Fruit fly (Drosophila melanogaster) whole organism, pupa: ENCODE results near the gene CG17139.

Experiments used
- CG13204 ChIP-seq: fragments of 200-800 bp; sonication (Bioruptor generic); optimal IDR thresholded peaks from 2 replicates; lab custom pipeline; 2018; ENCODE audit warnings: missing biosample characterization, mild to moderate bottlenecking, missing genetic modification characterization, moderate library complexity
- CG14655 ChIP-seq: fragments of 200-800 bp; sonication (Bioruptor generic); optimal IDR thresholded peaks from 3 replicates; lab custom pipeline; 2017; ENCODE audit warnings: mild to moderate bottlenecking, missing biosample characterization, missing genetic modification reagents, missing genetic modification characterization
- CG15710 ChIP-seq: fragments of 200-800 bp; sonication (Bioruptor generic); optimal IDR thresholded peaks from 2 replicates; lab custom pipeline; 2018; ENCODE audit warnings: missing biosample characterization, mild to moderate bottlenecking, missing genetic modification characterization, moderate library complexity
- CG17806 ChIP-seq: fragments of 200-800 bp; sonication (Bioruptor generic); optimal IDR thresholded peaks from 2 replicates; lab custom pipeline; 2018; ENCODE audit warnings: missing biosample characterization, mild to moderate bottlenecking, missing genetic modification characterization, moderate library complexity
- CG8301 ChIP-seq: fragments of 200-800 bp; sonication (Bioruptor generic); optimal IDR thresholded peaks from 2 replicates; lab custom pipeline; 2018; ENCODE audit warnings: missing biosample characterization, mild to moderate bottlenecking, missing genetic modification characterization
- CG9948 ChIP-seq: fragments of 200-800 bp; sonication (Bioruptor generic); optimal IDR thresholded peaks from 2 replicates; lab custom pipeline; 2018; ENCODE audit warnings: missing biosample characterization, mild to moderate bottlenecking, missing genetic modification characterization, moderate library complexity
- D1 ChIP-seq: fragments of 200-800 bp; sonication (Bioruptor generic); optimal IDR thresholded peaks from 2 replicates; lab custom pipeline; 2018; ENCODE audit warnings: missing biosample characterization, mild to moderate bottlenecking, missing genetic modification characterization, moderate library complexity
- EcR ChIP-seq: fragments of 200-800 bp; sonication (Bioruptor generic); optimal IDR thresholded peaks from 3 replicates; lab custom pipeline; 2019; ENCODE audit warnings: missing biosample characterization, missing genetic modification characterization, mild to moderate bottlenecking, moderate library complexity, missing genetic modification reagents
- Ets98B ChIP-seq: fragments of 200-800 bp; sonication (Bioruptor generic); IDR thresholded peaks from 2 replicates; pipeline ENCODE4 v1.3.6; 2022; ENCODE audit warnings: missing biosample characterization, missing genetic modification characterization
- Pif1A ChIP-seq: fragments of 200-800 bp; sonication (Bioruptor generic); optimal IDR thresholded peaks from 3 replicates; lab custom pipeline; 2016; ENCODE audit warnings: missing biosample characterization, missing genetic modification characterization
- Pif1B ChIP-seq: fragments of 200-800 bp; sonication (Bioruptor generic); optimal IDR thresholded peaks from 3 replicates; lab custom pipeline; 2016; ENCODE audit warnings: missing biosample characterization, missing genetic modification characterization
- Snoo ChIP-seq: fragments of 200-800 bp; sonication (Bioruptor generic); optimal IDR thresholded peaks from 3 replicates; lab custom pipeline; 2017; ENCODE audit warnings: missing biosample characterization, mild to moderate bottlenecking, missing genetic modification characterization, inconsistent platforms
- gl ChIP-seq: fragments of 200-800 bp; sonication (Bioruptor generic); optimal IDR thresholded peaks from 2 replicates; lab custom pipeline; 2018; ENCODE audit warnings: missing biosample characterization, mild to moderate bottlenecking, missing genetic modification characterization
- rn ChIP-seq: fragments of 200-800 bp; sonication (Bioruptor generic); IDR thresholded peaks from 2 replicates; pipeline ENCODE4 v1.3.6; 2022; ENCODE audit warnings: missing biosample characterization, missing genetic modification characterization

DNA sequence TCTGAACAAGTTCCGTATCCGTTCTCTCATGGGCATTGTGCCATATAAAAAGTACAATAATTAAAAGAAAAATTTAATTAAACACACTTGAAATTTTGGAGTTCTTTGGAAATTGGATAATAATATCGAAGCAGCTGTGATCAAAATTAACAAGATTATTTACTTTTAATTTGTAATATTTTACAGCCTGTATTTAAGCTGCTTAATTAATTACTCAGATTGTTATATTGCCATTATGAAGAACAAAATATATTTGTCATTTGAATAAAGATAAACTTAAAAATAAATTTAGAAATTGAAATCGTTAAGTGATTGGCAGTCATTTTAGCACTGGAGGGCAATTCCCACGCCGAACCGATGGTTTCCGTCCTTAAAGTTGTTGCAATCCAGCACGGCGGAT, at the start of gene CG17139, which contains the start of gene CG17140:
- TF ChIP-seq Pif1A (GFP tag; lab: Kevin White, UChicago) (no peak), D1 (tag; lab: Kevin White, UChicago) (no peak), CG17806 (tag; lab: Kevin White, UChicago) (no peak), CG14655 (GFP tag; lab: Kevin White, UChicago) (no peak), EcR (GFP tag; lab: Kevin White, UChicago) (no peak), Ets98B (GFP tag; lab: Robert Waterston, UW) (no peak), rn (no peak), Snoo (tag; lab: Kevin White, UChicago) (no peak), gl (no peak), CG15710 (no peak), Pif1B (GFP tag; lab: Kevin White, UChicago) (no peak), CG8301 (tag; lab: Kevin White, UChicago) (no peak), CG13204 (no peak), CG9948 (no peak)
